Comparison of ENCODE assay signal across 3 worm cellular contexts in the genomic region with DNA sequence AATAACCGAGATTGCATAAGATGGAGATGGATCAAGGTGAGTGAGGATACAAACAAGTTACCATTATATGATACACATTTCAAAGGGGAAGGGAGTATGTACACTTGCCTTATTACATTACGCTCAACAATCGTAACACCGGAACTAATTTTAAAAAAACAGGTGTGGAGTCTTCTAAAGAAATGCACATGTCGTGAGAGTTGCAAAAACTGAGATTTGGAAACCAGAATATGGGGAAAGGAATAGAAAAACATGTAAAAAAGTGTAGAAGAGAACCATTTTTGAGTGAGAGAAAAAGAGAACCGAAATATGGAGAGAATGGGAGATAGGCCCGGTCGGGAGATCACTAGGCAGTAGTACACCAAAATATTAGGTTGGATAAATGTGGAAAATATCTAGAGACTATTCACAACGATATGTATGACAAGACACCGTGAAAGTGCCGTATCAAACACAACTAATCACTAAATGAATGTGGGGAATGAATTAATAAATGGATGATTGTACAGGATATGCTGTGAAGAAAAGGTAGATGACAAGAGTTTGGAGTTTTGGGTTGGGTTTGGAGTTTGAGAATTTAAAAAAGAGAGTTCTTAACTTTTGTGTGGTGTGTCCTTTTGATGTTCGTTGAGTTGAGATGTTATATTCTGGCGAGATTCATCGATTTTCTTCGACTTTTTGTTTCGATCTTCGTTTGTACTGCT.
TF ChIP-seq lines count a peak whose summit lies in the region.

No protein-coding gene starts in this region.

TF ChIP-seq in whole organism, L1 larva, 84 proteins besides CTCF, POLR2A, EP300 and RAD21 (continued from another document):
- TF ChIP-seq efl-1 (optimal IDR thresholded peaks at IDR 0.05; lab: Kevin White, UChicago): no peak
- peak in 1 of 2 experiments; percentile 85 for TF ChIP-seq efl-1 (GFP tag; optimal IDR thresholded peaks at IDR 0.05 in 1 of 2; lab: Kevin White, UChicago)
- TF ChIP-seq elt-2 (tag; optimal IDR thresholded peaks at IDR 0.05; lab: Kevin White, UChicago): no peak

TF ChIP-seq in whole organism, L4 larva, 104 proteins besides CTCF, POLR2A, EP300 and RAD21 (continued from another document):
- TF ChIP-seq lin-1 (GFP tag; IDR thresholded peaks at IDR 0.05; lab: Robert Waterston, UW): 0 out of 2 replicates have a peak, but pooled peaks have one; percentile 7
- TF ChIP-seq aha-1 (tag; lab: Kevin White, UChicago): peak; percentile 95

TF ChIP-seq in whole organism, young adult, 124 proteins besides CTCF, POLR2A, EP300 and RAD21 (continued from another document):
- TF ChIP-seq F57A8.1 (GFP tag; optimal IDR thresholded peaks at IDR 0.05; lab: Kevin White, UChicago): no peak
- no peak for TF ChIP-seq rcor-1 (GFP tag; IDR thresholded peaks at IDR 0.05; lab: Robert Waterston, UW)
- peak in 1 of 3 experiments; percentile 47 for TF ChIP-seq lin-35 (GFP tag; optimal IDR thresholded peaks at IDR 0.05; lab: Kevin White, UChicago)
- no peak for TF ChIP-seq Y95B8A.8 (GFP tag; IDR thresholded peaks at IDR 0.05; lab: Robert Waterston, UW)
- TF ChIP-seq pha-4 (tag; optimal IDR thresholded peaks at IDR 0.05; lab: Kevin White, UChicago): no peak
- no peak for TF ChIP-seq ceh-79 (tag; optimal IDR thresholded peaks at IDR 0.05; lab: Kevin White, UChicago)
- no peak for TF ChIP-seq ztf-3 (GFP tag; optimal IDR thresholded peaks at IDR 0.05; lab: Kevin White, UChicago)
- no peak for TF ChIP-seq lsy-27 (tag; optimal IDR thresholded peaks at IDR 0.05; lab: Kevin White, UChicago; ENCODE audit: borderline replicate concordance, insufficient read depth)
- TF ChIP-seq ztf-25 (GFP tag; IDR thresholded peaks at IDR 0.05; lab: Robert Waterston, UW): no peak
- TF ChIP-seq F22D6.2 (tag; optimal IDR thresholded peaks at IDR 0.05; lab: Kevin White, UChicago): no peak
- no peak for TF ChIP-seq egl-18 (GFP tag; IDR thresholded peaks at IDR 0.05; lab: Robert Waterston, UW)
- TF ChIP-seq attf-5 (GFP tag; optimal IDR thresholded peaks at IDR 0.05; lab: Kevin White, UChicago): no peak
- TF ChIP-seq tbx-9 (tag; optimal IDR thresholded peaks at IDR 0.05; lab: Kevin White, UChicago; ENCODE audit: borderline replicate concordance): no peak
- TF ChIP-seq lsl-1 (GFP tag; optimal IDR thresholded peaks at IDR 0.05; lab: Kevin White, UChicago): no peak
